Worm (Caenorhabditis elegans) whole organism, L3 larva: ENCODE results near the gene F42A9.11.

Experiments used
- aly-2 ChIP-seq: fragments of 150-350 bp; optimal IDR thresholded peaks from 2 replicates; lab custom pipeline; 2014; ENCODE audit warnings: missing biosample characterization, missing genetic modification characterization
- ama-1 ChIP-seq: fragments of 150-350 bp; optimal IDR thresholded peaks from 2 replicates; lab custom pipeline; 2018
- hmg-11 ChIP-seq: sonication (generic microtip); optimal IDR thresholded peaks from 2 replicates; lab custom pipeline; 2016; ENCODE audit warnings: missing genetic modification characterization, missing compliant biosample characterization
- mml-1 ChIP-seq: fragments of 150-350 bp; sonication (generic microtip); optimal IDR thresholded peaks from 3 replicates; lab custom pipeline; 2014; ENCODE audit warnings: missing biosample characterization, missing genetic modification characterization
- nhr-237 ChIP-seq: fragments of 150-350 bp; optimal IDR thresholded peaks from 2 replicates; lab custom pipeline; 2014; ENCODE audit warnings: missing biosample characterization, missing genetic modification characterization
- nhr-25 ChIP-seq: sonication (generic microtip); optimal IDR thresholded peaks from 2 replicates; lab custom pipeline; 2017; ENCODE audit warnings: missing biosample characterization, missing genetic modification characterization
- nhr-76 ChIP-seq: fragments of 150-350 bp; sonication (generic microtip); optimal IDR thresholded peaks from 5 replicates; lab custom pipeline; 2014; ENCODE audit warnings: missing biosample characterization, missing genetic modification characterization
- nhr-77 ChIP-seq: fragments of 150-350 bp; optimal IDR thresholded peaks from 2 replicates; lab custom pipeline; 2014; ENCODE audit warnings: missing biosample characterization, missing genetic modification characterization
- pha-4 ChIP-seq: fragments of 150-350 bp; optimal IDR thresholded peaks from 2 replicates; lab custom pipeline; 2014; ENCODE audit warnings: missing biosample characterization, missing genetic modification reagents, missing genetic modification characterization
- snpc-4 ChIP-seq: fragments of 150-350 bp; optimal IDR thresholded peaks from 2 replicates; lab custom pipeline; 2014; ENCODE audit warnings: missing biosample characterization, missing genetic modification characterization
- zag-1 ChIP-seq: fragments of 150-350 bp; optimal IDR thresholded peaks from 2 replicates; lab custom pipeline; 2014; ENCODE audit warnings: missing biosample characterization, missing genetic modification characterization
- ztf-11 ChIP-seq: fragments of 150-350 bp; optimal IDR thresholded peaks from 2 replicates; lab custom pipeline; 2014; ENCODE audit warnings: missing biosample characterization, missing genetic modification characterization

- TF ChIP-seq ama-1 (lab: Kevin White, UChicago) (no peak), aly-2 (tag; lab: Kevin White, UChicago) (no peak), pha-4 (tag; lab: Kevin White, UChicago) (no peak), nhr-25 (tag; lab: Kevin White, UChicago) (no peak), nhr-77 (tag; lab: Kevin White, UChicago) (no peak), ztf-11 (tag; lab: Kevin White, UChicago) (no peak), snpc-4 (tag; lab: Kevin White, UChicago) (no peak), zag-1 (no peak), hmg-11 (tag; lab: Kevin White, UChicago) (no peak), nhr-76 (tag; lab: Kevin White, UChicago) (no peak), nhr-237 (tag; lab: Kevin White, UChicago) (no peak), mml-1 (tag; lab: Kevin White, UChicago) (no peak)
These were observed 1.7 kb upstream of the F42A9.11 start for ce11 chrIV:8625730-8626129.
